Fruit fly (Drosophila melanogaster) whole organism, larva: ENCODE results near the gene CG12607.

ENCODE experiments used
- noc ChIP-seq: fragments of 200-800 bp; sonication (Bioruptor generic); optimal IDR thresholded peaks from 3 replicates; lab custom pipeline; 2019; ENCODE audit warnings: missing biosample characterization, mild to moderate bottlenecking, missing genetic modification characterization, moderate library complexity

Gene CG12607

DNA sequence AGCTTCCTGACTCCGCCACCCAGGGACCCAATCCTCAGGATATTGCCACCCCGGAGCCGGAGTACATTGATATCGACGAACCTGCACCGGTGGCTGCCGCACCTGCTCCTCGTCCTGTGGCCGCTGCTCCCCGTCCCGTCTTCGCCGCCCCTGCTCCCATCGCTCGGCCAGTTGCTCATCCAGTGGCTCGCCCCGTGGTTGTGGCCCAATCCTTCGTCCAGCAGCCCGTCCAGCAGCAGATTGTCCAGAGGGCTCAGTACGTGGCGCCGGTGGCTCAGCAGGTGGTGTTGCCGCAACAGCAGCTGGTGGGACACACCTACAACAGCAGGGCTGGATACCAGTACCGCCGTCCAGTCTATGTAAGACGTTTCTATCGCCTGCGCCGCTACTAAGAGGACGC lies 856 bp downstream of the CG12607 start:
- TF ChIP-seq noc (tag; lab: Kevin White, UChicago), result no peak

DNA sequence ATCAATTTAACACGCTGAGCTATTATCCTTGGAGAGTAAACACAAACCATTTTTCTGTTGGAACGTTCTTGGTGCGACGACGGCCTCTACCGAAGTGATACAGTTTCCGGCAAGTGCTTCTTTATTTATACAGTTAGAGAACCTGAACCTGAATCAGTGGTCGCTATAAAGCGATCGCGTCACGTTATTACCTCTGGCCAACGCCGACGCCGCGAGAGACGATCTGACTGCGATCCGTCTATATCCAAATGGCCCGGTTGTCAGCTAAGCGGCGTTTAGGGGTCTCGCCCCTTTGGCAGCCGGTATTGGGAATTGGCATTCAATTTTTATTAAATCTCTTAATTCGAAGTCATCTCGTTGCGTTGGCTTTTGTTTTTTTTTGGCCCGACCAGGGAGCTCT lies 11.7 kb downstream of the CG12607 start, which contains the start of gene CG11345:
CG11345 (minus strand) TSS at position 101 of the 400 bp plus-strand sequence.
- TF ChIP-seq noc (tag; lab: Kevin White, UChicago), result no peak

DNA sequence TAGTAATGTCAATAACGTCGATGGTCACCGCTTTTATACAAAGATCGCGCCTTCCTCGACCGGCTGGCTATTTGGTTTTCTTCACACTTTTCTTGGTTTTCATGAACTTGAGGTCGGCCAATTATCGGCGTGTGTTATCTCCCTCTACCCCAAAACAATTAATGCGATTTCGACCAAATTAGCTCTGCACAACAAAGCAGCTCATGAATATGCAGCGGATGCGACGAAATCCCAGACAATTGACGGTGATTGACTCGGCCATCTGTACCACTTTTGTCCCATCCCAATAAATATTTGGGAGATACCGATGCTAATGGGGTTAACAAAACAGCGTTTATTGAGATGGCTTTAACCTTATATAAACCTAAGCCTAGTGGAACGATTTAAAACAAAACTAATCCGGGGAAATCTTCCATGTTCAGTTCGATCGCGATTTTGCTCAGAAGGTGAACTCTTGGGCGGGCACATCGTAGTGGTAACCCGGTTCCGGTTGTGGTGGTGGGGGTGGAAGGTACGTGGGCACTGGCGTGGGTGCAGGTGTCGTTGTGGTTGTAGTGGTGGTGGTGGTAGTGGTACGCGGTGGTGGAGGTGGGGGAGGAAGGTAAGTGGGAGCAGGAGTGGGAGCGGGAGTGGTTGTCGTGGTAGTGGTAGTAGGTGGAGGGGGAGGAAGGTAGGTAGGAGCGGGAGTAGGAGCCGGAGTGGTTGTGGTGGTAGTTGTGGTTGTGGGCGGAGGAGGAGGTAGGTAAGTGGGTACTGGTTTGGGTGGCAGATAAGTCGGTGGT lies 14.1 kb downstream of the CG12607 start, which contains the start of gene CG15022:
CG15022 (minus strand) TSS at position 11 of the 782 bp plus-strand sequence.
- TF ChIP-seq noc (tag; lab: Kevin White, UChicago), result no peak

DNA sequence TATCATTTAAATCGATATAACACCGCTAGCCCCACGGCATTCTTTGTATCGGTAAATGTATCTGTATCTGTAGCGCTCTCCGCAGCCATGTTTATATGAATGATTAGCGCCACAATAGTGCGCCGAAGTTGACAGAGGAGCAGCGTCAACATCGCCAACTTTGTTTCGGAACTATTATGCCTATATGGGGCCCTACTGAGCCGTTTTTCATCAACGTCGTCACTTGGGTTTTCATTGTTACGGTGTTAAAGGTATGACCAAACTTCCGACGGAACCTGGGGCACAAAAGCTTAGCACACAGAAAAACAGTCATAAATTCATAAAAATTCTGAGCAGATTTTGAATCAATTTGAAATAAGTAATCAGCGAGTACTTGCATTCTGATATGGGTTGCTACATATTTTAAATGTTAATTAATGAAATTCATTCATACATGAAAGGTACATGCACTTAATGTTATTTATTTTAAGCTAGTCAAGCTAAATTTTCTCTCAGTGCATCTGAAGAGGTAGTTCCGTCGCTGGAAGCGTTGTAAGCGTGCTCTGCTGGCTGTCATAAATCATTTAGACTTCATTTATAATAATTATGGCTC lies 15.2 kb downstream of the CG12607 start, which contains the start of gene CG15023:
CG15023 (minus strand) TSS at position 51 of the 592 bp plus-strand sequence.
- no peak for TF ChIP-seq noc (tag; lab: Kevin White, UChicago)

DNA sequence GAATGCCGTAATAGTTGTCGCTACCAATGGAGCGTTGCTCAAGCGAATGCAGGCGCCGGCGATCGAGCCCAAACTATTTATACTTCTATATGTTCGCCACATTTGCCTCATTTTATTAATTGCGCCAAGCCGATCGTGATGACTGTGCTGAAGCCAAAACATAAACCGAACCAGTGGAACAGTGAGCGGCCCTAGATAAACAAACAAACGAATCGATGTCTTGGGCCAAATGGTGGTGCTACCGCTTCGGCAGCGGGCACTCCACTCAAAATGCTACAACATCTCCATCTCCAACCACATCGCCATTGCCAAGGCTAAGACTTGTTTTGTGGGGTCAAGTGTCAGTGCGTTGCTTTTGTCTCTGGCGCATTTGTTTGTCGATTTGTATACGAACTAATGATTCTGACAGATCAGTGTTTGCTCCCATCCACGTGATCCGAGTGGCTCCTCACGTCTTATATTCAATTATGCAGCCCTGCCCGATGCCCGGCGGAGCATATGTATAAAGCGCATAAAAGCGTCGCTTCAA lies 17.5 kb downstream of the CG12607 start, which contains the start of gene CG15024:
CG15024 (minus strand) TSS at position 51 of the 529 bp plus-strand sequence.
- no peak for TF ChIP-seq noc (tag; lab: Kevin White, UChicago)

DNA sequence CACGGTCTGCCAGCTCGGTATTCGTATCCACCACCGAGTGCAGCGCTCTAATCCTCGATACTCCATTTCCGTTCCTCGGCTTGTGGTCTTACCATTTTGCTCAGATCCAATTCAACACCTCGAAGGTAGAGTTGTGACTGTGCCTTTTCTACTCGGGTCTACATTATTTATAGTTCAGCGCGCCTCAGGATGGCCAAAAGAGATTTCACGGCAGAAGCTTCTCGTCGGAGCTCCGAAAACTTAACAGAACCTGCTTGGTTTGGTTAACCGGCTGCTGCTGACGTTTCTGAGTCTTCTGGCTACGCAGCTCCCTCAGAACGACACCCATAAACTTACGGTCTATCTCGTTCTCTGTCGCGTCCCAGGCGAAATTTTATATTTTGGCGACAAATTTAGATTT lies 20.2 kb downstream of the CG12607 start, which contains the start of gene CG32241:
CG32241 (minus strand) TSS at position 101 of the 400 bp plus-strand sequence.
- no peak for TF ChIP-seq noc (tag; lab: Kevin White, UChicago)

DNA sequence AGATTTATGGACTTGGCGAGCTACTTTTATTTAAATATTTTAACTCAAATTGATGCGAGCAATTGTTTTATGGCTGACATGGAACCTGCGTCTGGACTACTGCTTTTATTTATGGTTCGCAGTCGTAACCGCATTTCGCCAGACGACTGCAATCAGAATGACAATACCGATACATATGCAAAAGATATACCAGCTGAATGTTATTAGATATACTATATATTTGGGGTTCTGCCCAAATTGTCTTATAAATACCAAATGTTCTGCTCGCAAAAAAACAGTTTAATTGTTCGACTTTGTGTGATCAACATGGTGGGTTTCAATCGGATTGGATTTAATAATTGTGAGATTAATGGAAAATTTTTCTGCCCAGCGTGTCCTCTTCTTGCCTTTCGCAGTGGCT lies 23.3 kb downstream of the CG12607 start, which contains the start of gene CG32249:
CG32249 (plus strand) TSS at position 301 of the 400 bp plus-strand sequence.
- TF ChIP-seq noc (tag; lab: Kevin White, UChicago), result no peak

DNA sequence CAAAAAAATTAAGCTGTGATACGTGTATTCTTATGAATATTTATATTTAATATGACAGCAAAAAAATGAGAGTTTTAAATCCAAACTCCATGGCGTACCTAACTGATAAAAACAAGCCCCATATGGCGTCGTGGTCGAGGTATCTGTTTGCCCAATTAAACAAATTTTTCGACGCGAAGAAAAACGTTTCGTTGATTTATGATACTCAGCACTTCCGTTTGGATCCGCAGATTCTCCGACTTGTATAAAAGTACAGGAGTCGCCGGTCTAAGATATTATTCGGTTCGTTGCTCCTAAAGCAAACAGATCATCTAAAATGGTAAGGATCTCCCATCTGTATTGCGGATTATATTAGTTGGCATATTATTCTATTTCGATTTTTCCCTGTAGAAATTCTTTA lies 25.1 kb downstream of the CG12607 start, which contains the start of gene CG32248:
CG32248 (plus strand) TSS at position 301 of the 400 bp plus-strand sequence.
- no peak for TF ChIP-seq noc (tag; lab: Kevin White, UChicago)

DNA sequence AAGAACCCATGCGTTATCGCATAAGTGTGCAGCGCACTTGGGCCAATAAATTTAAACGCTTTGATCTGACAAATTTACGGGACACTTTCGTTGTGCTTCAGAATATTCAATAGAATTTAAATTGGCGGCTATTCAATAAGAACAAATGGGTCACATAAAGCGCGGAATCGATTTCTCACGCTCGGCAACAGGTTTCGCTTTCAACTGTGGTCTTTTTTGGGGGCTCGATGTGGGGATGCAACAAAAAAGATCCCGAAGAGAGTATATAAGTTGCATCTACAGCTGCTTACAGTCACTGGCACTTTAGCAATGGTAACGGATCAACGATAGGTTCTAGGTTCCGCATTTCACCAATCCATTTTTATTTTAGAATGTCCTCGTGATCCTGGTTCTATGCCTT lies 26.4 kb downstream of the CG12607 start, which contains the start of gene CG11349:
CG11349 (plus strand) TSS at position 301 of the 400 bp plus-strand sequence.
- TF ChIP-seq noc (tag; lab: Kevin White, UChicago), result no peak

DNA sequence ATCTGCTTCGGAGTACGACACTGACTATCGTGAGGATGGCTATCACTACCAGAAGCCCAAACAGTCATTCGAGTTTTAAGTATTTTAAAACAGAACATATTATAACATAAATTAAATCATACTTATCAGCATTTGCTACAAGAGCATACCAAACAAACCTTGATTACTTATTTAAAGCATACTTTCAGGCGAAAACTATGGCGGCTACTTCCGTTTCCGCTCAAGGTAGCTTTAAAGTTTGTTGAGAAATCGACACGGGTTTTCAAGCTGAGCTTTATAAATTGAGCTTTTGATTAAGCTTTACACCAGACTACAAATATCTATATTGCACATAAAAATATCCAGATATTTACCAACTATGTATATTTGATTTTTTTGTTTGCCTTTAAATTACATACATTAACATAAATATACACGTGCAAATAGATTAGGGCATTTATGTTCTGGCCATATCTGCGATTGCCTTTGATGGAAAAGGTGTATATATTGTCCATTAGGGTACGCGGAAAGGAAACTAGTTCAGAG lies 28.6 kb downstream of the CG12607 start:
- TF ChIP-seq noc (tag; lab: Kevin White, UChicago), result peak; percentile 43

DNA sequence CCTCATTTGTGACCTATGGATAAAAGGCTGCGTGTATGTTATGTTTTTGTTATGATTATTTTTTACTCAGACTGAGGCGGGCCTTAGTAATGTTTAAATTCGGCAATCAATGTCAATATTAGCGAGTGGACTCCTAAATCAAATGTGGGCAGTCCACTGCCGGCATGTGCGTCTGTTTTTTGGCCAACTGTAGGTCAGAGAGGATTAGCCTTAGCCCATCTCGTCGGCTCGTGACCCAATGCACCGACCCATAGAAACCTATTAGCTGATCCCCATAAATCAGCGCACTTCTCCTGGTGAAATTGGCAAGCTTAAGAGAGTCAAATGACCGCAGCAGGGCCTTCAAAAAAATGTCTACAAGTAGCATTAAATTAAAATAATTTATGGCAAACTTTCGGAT lies 29.3 kb downstream of the CG12607 start:
- no peak for TF ChIP-seq noc (tag; lab: Kevin White, UChicago)

DNA sequence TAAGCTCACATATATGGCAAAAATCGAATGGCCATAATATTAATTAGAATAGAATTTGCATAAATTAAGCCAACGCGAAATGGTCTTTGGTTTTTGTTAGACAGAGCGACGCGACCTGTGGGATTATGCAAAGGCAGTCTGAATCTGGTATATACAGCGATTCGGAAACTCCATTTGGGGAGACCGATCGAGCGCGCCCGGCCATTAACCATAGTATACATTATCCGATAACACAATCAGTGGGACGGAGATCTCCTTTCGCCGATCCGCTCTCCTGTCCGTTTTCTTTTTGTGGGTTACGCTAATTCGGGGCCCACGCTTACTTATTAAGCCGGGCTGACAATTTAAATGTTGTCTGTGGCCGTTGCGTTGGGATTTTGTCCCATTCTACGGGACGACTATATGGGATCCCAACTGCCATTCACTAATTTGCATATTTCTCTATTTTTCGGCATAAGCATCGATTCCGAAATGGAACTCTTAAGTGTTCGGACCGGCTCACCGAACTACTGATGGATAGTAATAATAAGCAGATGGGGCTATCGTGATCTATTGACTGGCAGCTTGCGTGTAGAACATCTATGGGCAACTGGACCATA lies 31.4 kb downstream of the CG12607 start:
- TF ChIP-seq noc (tag; lab: Kevin White, UChicago), result no peak

DNA sequence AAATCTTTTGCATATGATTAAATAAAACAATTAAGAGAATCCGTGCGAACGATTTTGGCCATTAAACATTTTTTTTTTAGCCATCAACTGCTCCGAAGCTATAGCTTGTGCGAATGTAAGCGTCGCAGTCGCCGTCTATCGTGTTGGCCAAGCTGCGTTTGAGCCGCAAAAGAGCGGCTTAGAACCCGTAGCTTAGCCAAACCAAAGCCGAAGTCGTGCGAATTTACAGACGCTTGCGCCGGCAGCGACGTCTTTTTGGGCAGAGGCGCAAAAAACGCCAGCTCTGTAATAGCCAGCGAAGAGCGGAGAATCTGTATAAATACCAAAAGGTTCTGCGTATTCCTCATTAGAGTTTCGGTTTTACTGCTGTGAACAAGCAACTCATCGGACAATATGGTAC lies 33.6 kb downstream of the CG12607 start, which contains the start of gene CG7465:
CG7465 (plus strand) TSS at position 346 of the 400 bp plus-strand sequence.
- TF ChIP-seq noc (tag; lab: Kevin White, UChicago), result no peak

DNA sequence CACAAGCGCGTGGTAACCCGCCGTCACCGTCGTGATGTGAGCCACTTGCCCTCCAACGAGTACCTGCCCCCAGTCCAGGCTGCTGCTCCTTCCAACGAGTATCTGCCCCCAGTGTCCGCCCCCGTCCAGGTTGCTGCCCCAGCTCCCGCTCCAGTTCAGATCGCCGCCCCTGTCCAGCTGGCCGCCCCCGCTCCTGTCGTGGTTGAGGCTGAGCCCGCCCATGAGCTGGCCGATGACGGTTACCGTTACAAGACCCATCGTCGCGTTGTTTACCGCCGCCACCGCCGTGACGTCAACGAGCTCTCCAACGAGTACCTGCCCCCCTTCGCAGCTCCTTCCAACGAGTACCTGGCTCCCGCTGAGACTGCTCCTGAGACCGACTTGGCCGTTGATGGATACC lies 34.4 kb downstream of the CG12607 start:
- no peak for TF ChIP-seq noc (tag; lab: Kevin White, UChicago)

DNA sequence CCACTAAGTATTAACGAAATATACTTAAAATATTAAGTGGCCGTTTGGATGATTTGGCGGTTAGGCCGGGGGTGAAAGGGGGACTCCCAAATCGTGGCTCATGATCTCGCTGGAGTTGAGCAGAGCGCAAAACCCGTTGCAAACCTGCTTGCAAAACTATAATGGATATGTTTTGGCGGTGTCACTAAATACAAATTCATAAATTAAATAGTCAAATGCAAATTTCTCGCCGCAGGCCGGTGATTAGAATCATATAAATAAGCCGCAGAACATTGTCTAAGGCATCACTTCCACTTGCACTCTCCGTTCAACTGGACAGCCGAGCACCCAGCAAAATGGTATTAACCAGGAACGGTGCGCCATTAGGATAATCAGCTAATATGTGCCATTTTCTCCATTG lies 36.1 kb downstream of the CG12607 start, which contains the start of gene CG11350:
CG11350 (plus strand) TSS at position 301 of the 400 bp plus-strand sequence.
- TF ChIP-seq noc (tag; lab: Kevin White, UChicago), result no peak
